Worm (Caenorhabditis elegans) whole organism, late embryonic: ENCODE data around the gene shl-1.

Source experiments
- lin-11 ChIP-seq: fragments of 200-800 bp; sonication (Bioruptor generic); optimal IDR thresholded peaks from 2 replicates; lab custom pipeline; 2018; ENCODE audit warnings: mild to moderate bottlenecking, missing genetic modification characterization, missing compliant biosample characterization
- tbx-2 ChIP-seq: sonication (generic microtip); optimal IDR thresholded peaks from 2 replicates; lab custom pipeline; 2016; ENCODE audit warnings: missing genetic modification characterization, missing compliant biosample characterization

DNA sequence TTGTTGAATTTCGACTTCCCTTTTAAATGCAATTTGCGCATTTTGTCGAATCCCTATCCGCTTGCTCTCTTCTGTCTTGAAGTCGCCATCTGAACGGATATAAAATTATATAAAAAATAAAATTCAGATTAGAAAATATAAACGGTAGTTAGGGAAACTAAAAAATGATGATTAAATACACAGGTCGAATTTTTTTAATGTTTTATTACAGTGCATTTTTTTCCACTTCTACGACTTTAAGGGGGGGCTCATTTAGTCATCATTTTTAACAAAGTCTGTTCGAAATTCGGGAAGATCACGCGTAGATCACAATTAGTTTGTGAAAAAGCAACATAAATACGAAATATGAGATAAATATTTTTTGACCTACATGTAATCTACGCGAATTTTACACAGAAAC, 41.0 kb downstream of the shl-1 start, which contains the start of gene Y73B6BL.14:
- TF ChIP-seq tbx-2 (tag; lab: Kevin White, UChicago): no peak
- TF ChIP-seq lin-11 (tag; lab: Kevin White, UChicago): no peak
